Fruit fly (Drosophila melanogaster): Measurements from ENCODE around the gene CG4367.

CG4367 gene

DNA sequence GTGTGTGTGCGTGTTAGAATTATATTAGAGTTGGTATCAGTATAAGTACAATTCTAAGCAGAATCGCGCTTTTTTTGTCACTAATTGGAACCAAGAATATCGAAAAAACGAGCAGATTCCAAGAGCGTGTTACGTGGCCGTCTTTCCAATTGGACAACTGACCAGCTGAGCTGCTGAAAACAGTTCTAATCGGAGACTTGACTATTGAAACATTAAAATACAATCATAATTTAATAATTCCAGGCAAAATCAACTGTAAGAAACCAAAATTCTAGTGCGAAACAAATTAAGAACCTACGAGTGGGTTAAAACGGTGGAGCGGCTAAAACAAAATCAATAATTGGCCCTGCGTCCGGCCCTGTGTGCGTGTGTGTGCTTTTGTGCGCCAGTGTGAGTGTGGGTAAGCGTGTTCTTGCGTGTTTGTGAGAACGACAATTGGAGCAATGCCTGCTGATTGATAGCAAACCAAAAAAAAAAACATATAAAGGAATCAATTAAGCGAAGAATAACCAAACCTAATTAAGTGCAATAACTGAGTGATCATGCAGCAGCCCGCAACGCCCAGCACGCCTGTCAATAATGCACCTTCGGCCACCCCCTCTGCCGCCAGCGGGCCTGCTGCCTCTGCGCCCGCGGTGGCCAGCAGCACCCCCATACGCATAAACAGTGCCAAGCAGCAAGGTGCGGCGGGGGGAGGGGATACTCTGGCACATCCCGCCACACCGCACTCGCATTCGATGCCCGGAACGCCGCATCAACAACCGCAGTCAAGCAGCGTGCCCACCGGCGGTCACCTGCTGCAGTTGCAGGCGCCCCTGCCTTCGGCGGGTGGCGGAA is 5.1 kb upstream of the CG4367 start (continued):
- no peak for TF ChIP-seq Atf6 (GFP tag; IDR thresholded peaks at IDR 0.05)
- no peak for TF ChIP-seq bsh (GFP tag; optimal IDR thresholded peaks at IDR 0.05)
- no peak for TF ChIP-seq nerfin-2 (GFP tag; IDR thresholded peaks at IDR 0.05; ENCODE audit: partially characterized antibody)
- TF ChIP-seq Elba2 (GFP tag; optimal IDR thresholded peaks at IDR 0.05): peak; percentile 79
- TF ChIP-seq kah (GFP tag; optimal IDR thresholded peaks at IDR 0.05): no peak
- no peak for TF ChIP-seq CG10543 (GFP tag; optimal IDR thresholded peaks at IDR 0.05)
- TF ChIP-seq CG6175 (GFP tag; IDR thresholded peaks at IDR 0.05): no peak
- TF ChIP-seq CG6683 (GFP tag; optimal IDR thresholded peaks at IDR 0.05): no peak
- TF ChIP-seq gce (GFP tag; IDR thresholded peaks at IDR 0.05): 0 out of 3 replicates have a peak, but pooled peaks have one; percentile 11
- TF ChIP-seq CG10366 (GFP tag; IDR thresholded peaks at IDR 0.05): no peak
- no peak for TF ChIP-seq CG7556 (GFP tag; optimal IDR thresholded peaks at IDR 0.05)
- TF ChIP-seq CG1024 (GFP tag; IDR thresholded peaks at IDR 0.05): no peak
- no peak for TF ChIP-seq CG10462 (GFP tag; optimal IDR thresholded peaks at IDR 0.05)
- TF ChIP-seq Opbp (GFP tag; IDR thresholded peaks at IDR 0.05; ENCODE audit: partially characterized antibody): 0 out of 3 replicates have a peak, but pooled peaks have one; percentile 9
- no peak for TF ChIP-seq CG13287 (GFP tag; IDR thresholded peaks at IDR 0.05; ENCODE audit: partially characterized antibody)
- no peak for TF ChIP-seq dm (GFP tag; optimal IDR thresholded peaks at IDR 0.05)
- no peak for TF ChIP-seq CG7271 (tag; optimal IDR thresholded peaks at IDR 0.05)
- TF ChIP-seq Optix (GFP tag; IDR thresholded peaks at IDR 0.05): no peak
- TF ChIP-seq Hr51 (GFP tag; optimal IDR thresholded peaks at IDR 0.05): no peak
- TF ChIP-seq pros (GFP tag; optimal IDR thresholded peaks at IDR 0.05): no peak
- TF ChIP-seq CG3281 (GFP tag; optimal IDR thresholded peaks at IDR 0.05): no peak
- no peak for TF ChIP-seq ato (GFP tag; IDR thresholded peaks at IDR 0.05; ENCODE audit: partially characterized antibody)
- TF ChIP-seq pzg (GFP tag; optimal IDR thresholded peaks at IDR 0.05): no peak
- TF ChIP-seq org-1 (GFP tag; optimal IDR thresholded peaks at IDR 0.05): no peak
- TF ChIP-seq CG4854 (GFP tag; optimal IDR thresholded peaks at IDR 0.05): no peak
- no peak for TF ChIP-seq CG10274 (GFP tag; optimal IDR thresholded peaks at IDR 0.05)
- TF ChIP-seq CG2202 (tag; optimal IDR thresholded peaks at IDR 0.05): no peak
- TF ChIP-seq en (GFP tag; optimal IDR thresholded peaks at IDR 0.05): no peak
- TF ChIP-seq danr (GFP tag; IDR thresholded peaks at IDR 0.05): no peak
- no peak for TF ChIP-seq CG17912 (GFP tag; optimal IDR thresholded peaks at IDR 0.05)
- TF ChIP-seq CG8359 (GFP tag; optimal IDR thresholded peaks at IDR 0.05; ENCODE audit: borderline replicate concordance): no peak
- TF ChIP-seq gsb (GFP tag; IDR thresholded peaks at IDR 0.05): no peak
- no peak for TF ChIP-seq CTCF (GFP tag; optimal IDR thresholded peaks at IDR 0.05)
- TF ChIP-seq fu2 (GFP tag; optimal IDR thresholded peaks at IDR 0.05): no peak
- no peak for TF ChIP-seq ATbp (GFP tag; optimal IDR thresholded peaks at IDR 0.05)
- no peak for TF ChIP-seq Bgb (GFP tag; IDR thresholded peaks at IDR 0.05; ENCODE audit: partially characterized antibody)
- no peak for TF ChIP-seq gt (GFP tag; IDR thresholded peaks at IDR 0.05)
- peak; percentile 30 for TF ChIP-seq zen (tag; optimal IDR thresholded peaks at IDR 0.05)
- no peak for TF ChIP-seq CG34422 (GFP tag; IDR thresholded peaks at IDR 0.05)
- no peak for TF ChIP-seq Six4 (GFP tag; optimal IDR thresholded peaks at IDR 0.05)
- peak; percentile 24; the same call in 1 of the 2 replicates for TF ChIP-seq ssp (GFP tag; IDR thresholded peaks at IDR 0.05)
- TF ChIP-seq bab2 (GFP tag; optimal IDR thresholded peaks at IDR 0.05): no peak
- TF ChIP-seq lola (GFP tag; optimal IDR thresholded peaks at IDR 0.05): no peak
- no peak for TF ChIP-seq CG3163 (GFP tag; optimal IDR thresholded peaks at IDR 0.05)
- TF ChIP-seq CG10979 (tag; optimal IDR thresholded peaks at IDR 0.05): no peak
- TF ChIP-seq Spps (tag; optimal IDR thresholded peaks at IDR 0.05): no peak
- TF ChIP-seq esg (GFP tag; conservative IDR thresholded peaks at IDR 0.05): no peak
- TF ChIP-seq zf30C (GFP tag; optimal IDR thresholded peaks at IDR 0.05): no peak
- TF ChIP-seq bcd (GFP tag; optimal IDR thresholded peaks at IDR 0.05): no peak
